Fruit fly (Drosophila melanogaster) whole organism, embryonic: ENCODE data around the gene c12.1.

Source experiments
- Abd-B ChIP-seq: fragments of 200-800 bp; sonication (Bioruptor generic); optimal IDR thresholded peaks from 2 replicates; lab custom pipeline; 2018; ENCODE audit warnings: missing biosample characterization, mild to moderate bottlenecking, missing genetic modification characterization, moderate library complexity
- Ada2b ChIP-seq: fragments of 200-800 bp; sonication (Bioruptor generic); IDR thresholded peaks from 2 replicates; pipeline ENCODE4 v1.3.6; 2022; ENCODE audit warnings: missing biosample characterization, missing genetic modification characterization
- Atf-2 ChIP-seq: fragments of 200-800 bp; sonication (Bioruptor generic); optimal IDR thresholded peaks from 2 replicates; lab custom pipeline; 2016; ENCODE audit warnings: missing biosample characterization, missing genetic modification characterization
- BEAF-32 ChIP-seq: fragments of 200-800 bp; sonication (Bioruptor generic); optimal IDR thresholded peaks from 3 replicates; lab custom pipeline; 2017; ENCODE audit warnings: missing biosample characterization, missing genetic modification characterization, mild to moderate bottlenecking, moderate library complexity, missing genetic modification reagents
- CG10267 ChIP-seq: fragments of 200-800 bp; sonication (Bioruptor generic); optimal IDR thresholded peaks from 2 replicates; lab custom pipeline; 2018; ENCODE audit warnings: missing biosample characterization, mild to moderate bottlenecking, missing genetic modification characterization, moderate library complexity
- CG10431 ChIP-seq: fragments of 200-800 bp; sonication (Bioruptor generic); optimal IDR thresholded peaks from 3 replicates; lab custom pipeline; 2018; ENCODE audit warnings: missing biosample characterization, mild to moderate bottlenecking, missing genetic modification characterization
- CG10462 ChIP-seq: fragments of 200-800 bp; sonication (Bioruptor generic); optimal IDR thresholded peaks from 2 replicates; lab custom pipeline; 2016; ENCODE audit warnings: missing biosample characterization, missing genetic modification characterization
- CG11093 ChIP-seq: fragments of 200-800 bp; sonication (Bioruptor generic); IDR thresholded peaks from 3 replicates; pipeline ENCODE4 v1.3.6; 2022; ENCODE audit warnings: missing biosample characterization, missing genetic modification characterization
- CG11504 ChIP-seq: fragments of 200-800 bp; sonication (Bioruptor generic); optimal IDR thresholded peaks from 3 replicates; lab custom pipeline; 2019; ENCODE audit warnings: missing biosample characterization, mild to moderate bottlenecking, missing genetic modification characterization, moderate library complexity
- CG13123 ChIP-seq: fragments of 200-800 bp; sonication (Bioruptor generic); optimal IDR thresholded peaks from 2 replicates; lab custom pipeline; 2016; ENCODE audit warnings: missing biosample characterization, missing genetic modification characterization
- CG13424 ChIP-seq: fragments of 200-800 bp; sonication (Bioruptor generic); optimal IDR thresholded peaks from 2 replicates; lab custom pipeline; 2019; ENCODE audit warnings: missing biosample characterization, mild to moderate bottlenecking, missing genetic modification characterization, moderate library complexity
- CG14710 ChIP-seq: fragments of 200-800 bp; sonication (Bioruptor generic); optimal IDR thresholded peaks from 3 replicates; lab custom pipeline; 2019; ENCODE audit warnings: missing biosample characterization, mild to moderate bottlenecking, missing genetic modification characterization, moderate library complexity
- CG17829 ChIP-seq: fragments of 200-800 bp; optimal IDR thresholded peaks from 2 replicates; lab custom pipeline; 2019; ENCODE audit warnings: missing biosample characterization, mild to moderate bottlenecking, missing genetic modification characterization, moderate library complexity
- CG2120 ChIP-seq: fragments of 200-800 bp; sonication (Bioruptor generic); optimal IDR thresholded peaks from 3 replicates; lab custom pipeline; 2016; ENCODE audit warnings: missing biosample characterization, missing genetic modification characterization
- CG2678 ChIP-seq: fragments of 200-800 bp; sonication (Bioruptor generic); optimal IDR thresholded peaks from 3 replicates; lab custom pipeline; 2019; ENCODE audit warnings: missing biosample characterization, mild to moderate bottlenecking, missing genetic modification characterization, moderate library complexity
- CG2712 ChIP-seq: fragments of 200-800 bp; optimal IDR thresholded peaks from 3 replicates; lab custom pipeline; 2019; ENCODE audit warnings: missing biosample characterization, mild to moderate bottlenecking, missing genetic modification characterization, moderate library complexity
- CG30431 ChIP-seq: fragments of 200-800 bp; sonication (Bioruptor generic); optimal IDR thresholded peaks from 2 replicates; lab custom pipeline; 2017; ENCODE audit warnings: missing biosample characterization, missing genetic modification characterization
- CG3065 ChIP-seq: fragments of 200-800 bp; sonication (Bioruptor generic); optimal IDR thresholded peaks from 2 replicates; lab custom pipeline; 2016; ENCODE audit warnings: missing biosample characterization, missing genetic modification characterization
- CG31441 ChIP-seq: fragments of 200-800 bp; sonication (Bioruptor generic); IDR thresholded peaks from 2 replicates; pipeline ENCODE4 v1.3.6; 2022; ENCODE audit warnings: missing biosample characterization, missing genetic modification characterization
- CG32532 ChIP-seq: fragments of 200-800 bp; sonication (Bioruptor generic); IDR thresholded peaks from 2 replicates; pipeline ENCODE4 v1.3.6; 2022; ENCODE audit warnings: missing biosample characterization, missing genetic modification characterization
- CG3281 ChIP-seq: fragments of 200-800 bp; sonication (Bioruptor generic); optimal IDR thresholded peaks from 3 replicates; lab custom pipeline; 2017; ENCODE audit warnings: missing biosample characterization, mild to moderate bottlenecking, missing genetic modification characterization
- CG43689 ChIP-seq: fragments of 200-800 bp; sonication (Bioruptor generic); IDR thresholded peaks from 2 replicates; pipeline ENCODE4 v1.3.6; 2022; ENCODE audit warnings: missing biosample characterization, missing genetic modification characterization
- CG4854 ChIP-seq: fragments of 200-800 bp; sonication (Bioruptor generic); optimal IDR thresholded peaks from 2 replicates; lab custom pipeline; 2016; ENCODE audit warnings: missing biosample characterization, missing genetic modification characterization, inconsistent platforms
- CG7357 ChIP-seq: fragments of 200-800 bp; sonication (Bioruptor generic); IDR thresholded peaks from 3 replicates; pipeline ENCODE4 v1.3.6; 2022; ENCODE audit warnings: missing biosample characterization, missing genetic modification characterization
- CG7556 ChIP-seq: fragments of 200-800 bp; sonication (Bioruptor generic); optimal IDR thresholded peaks from 2 replicates; lab custom pipeline; 2017; ENCODE audit warnings: missing biosample characterization, mild to moderate bottlenecking, missing genetic modification characterization
- CG7963 ChIP-seq: fragments of 200-800 bp; sonication (Bioruptor generic); IDR thresholded peaks from 3 replicates; pipeline ENCODE4 v1.3.6; 2022; ENCODE audit warnings: missing biosample characterization, missing genetic modification characterization; ENCODE audit not compliant: partially characterized antibody
- Dref ChIP-seq: fragments of 200-800 bp; sonication (Bioruptor generic); IDR thresholded peaks from 2 replicates; pipeline ENCODE4 v1.3.6; 2022; ENCODE audit warnings: missing biosample characterization, missing genetic modification characterization
- Ets65A ChIP-seq: fragments of 200-800 bp; sonication (Bioruptor generic); peaks from one replicate; lab custom pipeline; 2016; ENCODE audit warnings: missing biosample characterization, missing genetic modification characterization
- Fer2 ChIP-seq: fragments of 200-800 bp; sonication (Bioruptor generic); optimal IDR thresholded peaks from 2 replicates; lab custom pipeline; 2018; ENCODE audit warnings: missing biosample characterization, mild to moderate bottlenecking, missing genetic modification characterization, moderate library complexity
- Hmr ChIP-seq: fragments of 200-800 bp; sonication (Bioruptor generic); optimal IDR thresholded peaks from 3 replicates; lab custom pipeline; 2017; ENCODE audit warnings: mild to moderate bottlenecking, missing biosample characterization, missing genetic modification reagents, missing genetic modification characterization
- Nf-YB ChIP-seq: fragments of 200-800 bp; sonication (Bioruptor generic); optimal IDR thresholded peaks from 3 replicates; lab custom pipeline; 2019; ENCODE audit warnings: missing biosample characterization, mild to moderate bottlenecking, missing genetic modification characterization, moderate library complexity
- NfI ChIP-seq: fragments of 200-800 bp; sonication (Bioruptor generic); optimal IDR thresholded peaks from 3 replicates; lab custom pipeline; 2018; ENCODE audit warnings: missing biosample characterization, mild to moderate bottlenecking, missing genetic modification characterization, moderate library complexity
- Oli ChIP-seq: fragments of 200-800 bp; sonication (Bioruptor generic); optimal IDR thresholded peaks from 2 replicates; lab custom pipeline; 2018; ENCODE audit warnings: missing biosample characterization, mild to moderate bottlenecking, missing genetic modification characterization, moderate library complexity
- Sox102F ChIP-seq: fragments of 200-800 bp; sonication (Bioruptor generic); optimal IDR thresholded peaks from 2 replicates; lab custom pipeline; 2018; ENCODE audit warnings: missing biosample characterization, mild to moderate bottlenecking, missing genetic modification characterization, moderate library complexity
- Spps ChIP-seq: fragments of 200-800 bp; sonication (Bioruptor generic); optimal IDR thresholded peaks from 2 replicates; lab custom pipeline; 2018; ENCODE audit warnings: missing biosample characterization, mild to moderate bottlenecking, missing genetic modification characterization
- Xrp1 ChIP-seq: fragments of 200-800 bp; sonication (Bioruptor generic); IDR thresholded peaks from 2 replicates; pipeline ENCODE4 v1.3.6; 2022; ENCODE audit warnings: missing biosample characterization, missing genetic modification characterization
- aop ChIP-seq: fragments of 200-800 bp; sonication (Bioruptor generic); IDR thresholded peaks from 2 replicates; pipeline ENCODE4 v1.3.6; 2022; ENCODE audit warnings: missing biosample characterization, missing genetic modification characterization
- az2 ChIP-seq: fragments of 200-800 bp; sonication (Bioruptor generic); optimal IDR thresholded peaks from 3 replicates; lab custom pipeline; 2016; ENCODE audit warnings: missing biosample characterization, missing genetic modification characterization
- chif ChIP-seq, 2 experiments: fragments of 200-800 bp; sonication (Bioruptor generic); optimal IDR thresholded peaks; 3 replicates each; lab custom pipeline; 2016; ENCODE audit warnings: missing biosample characterization in 2 of 2, missing genetic modification characterization in 2 of 2
- fd3F ChIP-seq: fragments of 200-800 bp; sonication (Bioruptor generic); optimal IDR thresholded peaks from 2 replicates; lab custom pipeline; 2018; ENCODE audit warnings: missing biosample characterization, mild to moderate bottlenecking, missing genetic modification characterization, moderate library complexity
- hth ChIP-seq: fragments of >200 bp; optimal IDR thresholded peaks from 2 replicates; lab custom pipeline; 2017; ENCODE audit warnings: inconsistent platforms
- kni ChIP-seq: fragments of 200-800 bp; sonication (Bioruptor generic); optimal IDR thresholded peaks from 3 replicates; lab custom pipeline; 2017; ENCODE audit warnings: mild to moderate bottlenecking, missing biosample characterization, missing genetic modification reagents, missing genetic modification characterization
- lbe ChIP-seq: fragments of 200-800 bp; sonication (Bioruptor generic); optimal IDR thresholded peaks from 2 replicates; lab custom pipeline; 2016; ENCODE audit warnings: missing biosample characterization, mild to moderate bottlenecking, missing genetic modification characterization
- pan ChIP-seq, 4 experiments: fragments of >200 bp in 3 of 4; fragments of 200-800 bp in 1 of 4; sonication (Bioruptor generic) in 1 of 4; optimal IDR thresholded peaks in 3 of 4; IDR thresholded peaks in 1 of 4; 2 replicates each; pipeline versions ENCODE4 v1.3.6 to Lab custom; 2017 to 2022; ENCODE audit warnings: missing biosample characterization in 2 of 4, missing genetic modification characterization in 2 of 4, mixed read lengths in 1 of 4
- row ChIP-seq: fragments of 200-800 bp; sonication (Bioruptor generic); IDR thresholded peaks from 3 replicates; pipeline ENCODE4 v1.3.6; 2022; ENCODE audit warnings: missing biosample characterization, missing genetic modification characterization
- sd ChIP-seq: fragments of 200-800 bp; sonication (Bioruptor generic); optimal IDR thresholded peaks from 3 replicates; lab custom pipeline; 2018; ENCODE audit warnings: missing biosample characterization, mild to moderate bottlenecking, missing genetic modification characterization, moderate library complexity
- sens ChIP-seq: fragments of 200-800 bp; sonication (Bioruptor generic); peaks from one replicate; lab custom pipeline; 2016; ENCODE audit warnings: missing biosample characterization, missing genetic modification characterization
- seq ChIP-seq: fragments of 200-800 bp; sonication (Bioruptor generic); IDR thresholded peaks from 2 replicates; pipeline ENCODE4 v1.3.6; 2022; ENCODE audit warnings: missing biosample characterization, missing genetic modification characterization
- shn ChIP-seq: fragments of 200-800 bp; sonication (Bioruptor generic); optimal IDR thresholded peaks from 3 replicates; lab custom pipeline; 2016; ENCODE audit warnings: missing biosample characterization, missing genetic modification characterization

The c12.1 gene

DNA sequence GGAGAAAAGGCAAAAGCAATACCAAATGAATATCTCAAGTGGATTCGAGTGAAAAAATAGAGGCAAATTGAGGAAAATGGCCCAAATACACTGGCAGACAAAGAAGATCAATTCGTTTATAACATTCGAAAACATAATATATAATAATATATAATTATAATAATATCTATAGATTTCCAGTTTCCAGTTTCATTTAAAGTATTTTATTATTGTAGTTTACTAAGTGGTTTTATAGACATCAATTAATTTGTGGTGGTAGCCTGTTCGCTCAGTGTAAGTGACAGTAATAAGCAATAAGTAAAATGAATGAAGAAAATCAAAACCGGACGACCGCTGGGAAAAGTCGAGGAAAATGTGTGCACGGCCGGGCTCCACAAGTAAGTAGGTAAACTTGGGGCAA is 31.3 kb upstream of the c12.1 start (continued):
- peak; percentile 71 for TF ChIP-seq CG11504
- TF ChIP-seq Ada2b (GFP tag; lab: Robert Waterston, UW) = peak; percentile 49; the same call in 1 of the 2 replicates
- peak; percentile 68 for TF ChIP-seq row (GFP tag; lab: Robert Waterston, UW)
- no peak for TF ChIP-seq CG4854 (GFP tag; lab: Kevin White, UChicago)
- TF ChIP-seq CG7556 (GFP tag; lab: Kevin White, UChicago) = peak; percentile 37
- TF ChIP-seq Oli (tag; lab: Kevin White, UChicago) = peak; percentile 42
- TF ChIP-seq sens (GFP tag; lab: Kevin White, UChicago) = no peak
- peak; percentile 4 for TF ChIP-seq az2
- peak; percentile 71 for TF ChIP-seq CG2712
- no peak for TF ChIP-seq shn
- TF ChIP-seq kni (GFP tag; lab: Kevin White, UChicago) = no peak
- TF ChIP-seq CG13123 (GFP tag; lab: Kevin White, UChicago) = no peak
- no peak for TF ChIP-seq Atf-2 (GFP tag; lab: Kevin White, UChicago)
- TF ChIP-seq CG10431 (GFP tag; lab: Kevin White, UChicago) = no peak
- no peak for TF ChIP-seq lbe (GFP tag; lab: Kevin White, UChicago)
- TF ChIP-seq fd3F (GFP tag; lab: Kevin White, UChicago) = peak; percentile 22
- no peak for TF ChIP-seq CG7357
- peak; percentile 48 for TF ChIP-seq CG17829
- 0 out of 2 replicates have a peak, but pooled peaks have one; percentile 41 for TF ChIP-seq seq (GFP tag; lab: Robert Waterston, UW)
- TF ChIP-seq Fer2 = no peak
- TF ChIP-seq CG30431 (GFP tag; lab: Kevin White, UChicago) = no peak
- no peak for TF ChIP-seq chif (GFP tag; optimal IDR thresholded peaks at IDR 0.05; lab: Kevin White, UChicago)
- TF ChIP-seq CG10462 = no peak
- peak; percentile 67 for TF ChIP-seq CG13424 (tag; lab: Kevin White, UChicago)
- TF ChIP-seq CG11093 = no peak
- peak; percentile 6; the same call in 1 of the 2 replicates for TF ChIP-seq CG43689 (GFP tag; lab: Robert Waterston, UW)
- TF ChIP-seq Dref (GFP tag; lab: Robert Waterston, UW) = no peak
- no peak for TF ChIP-seq aop (GFP tag; lab: Robert Waterston, UW)
- peak; percentile 69 for TF ChIP-seq Sox102F (GFP tag; lab: Kevin White, UChicago)
- peak; percentile 40 for TF ChIP-seq CG32532 (GFP tag; lab: Robert Waterston, UW)
- no peak for TF ChIP-seq hth (lab: Kevin White, UChicago)
- TF ChIP-seq Xrp1 (GFP tag; lab: Robert Waterston, UW) = peak; percentile 22; the same call in 1 of the 2 replicates
- peak; percentile 16 for TF ChIP-seq Abd-B (GFP tag; lab: Kevin White, UChicago)
- no peak for TF ChIP-seq CG3065
- peak; percentile 8 for TF ChIP-seq CG2120 (GFP tag; lab: Kevin White, UChicago)
- peak; percentile 33 for TF ChIP-seq CG14710
- no peak for TF ChIP-seq Spps (tag; lab: Kevin White, UChicago)
- no peak for TF ChIP-seq CG3281 (GFP tag; lab: Kevin White, UChicago)
- TF ChIP-seq sd (tag; lab: Kevin White, UChicago) = peak; percentile 15
- TF ChIP-seq Nf-YB (GFP tag; lab: Kevin White, UChicago) = peak; percentile 16
- TF ChIP-seq NfI (GFP tag; lab: Kevin White, UChicago) = peak; percentile 6
- TF ChIP-seq pan (optimal IDR thresholded peaks at IDR 0.05; lab: Kevin White, UChicago) = no peak
- TF ChIP-seq pan (GFP tag; optimal IDR thresholded peaks at IDR 0.05 in 1 of 2, IDR thresholded peaks at IDR 0.05 in 1 of 2) = peak in 1 of 2 experiments; percentile 75
- no peak for TF ChIP-seq BEAF-32 (GFP tag; lab: Kevin White, UChicago)
- peak; percentile 6 for TF ChIP-seq Hmr (GFP tag; lab: Kevin White, UChicago)
- TF ChIP-seq CG10267 (tag; lab: Kevin White, UChicago) = peak; percentile 56
- peak; percentile 69 for TF ChIP-seq CG2678 (tag; lab: Kevin White, UChicago)
- TF ChIP-seq CG7963 (GFP tag; lab: Robert Waterston, UW) = no peak
- peak; percentile 63 for TF ChIP-seq CG31441 (GFP tag; lab: Robert Waterston, UW)
- TF ChIP-seq Ets65A = peak; percentile 35
